Worm (Caenorhabditis elegans): ENCODE data around the gene srh-203.

DNA sequence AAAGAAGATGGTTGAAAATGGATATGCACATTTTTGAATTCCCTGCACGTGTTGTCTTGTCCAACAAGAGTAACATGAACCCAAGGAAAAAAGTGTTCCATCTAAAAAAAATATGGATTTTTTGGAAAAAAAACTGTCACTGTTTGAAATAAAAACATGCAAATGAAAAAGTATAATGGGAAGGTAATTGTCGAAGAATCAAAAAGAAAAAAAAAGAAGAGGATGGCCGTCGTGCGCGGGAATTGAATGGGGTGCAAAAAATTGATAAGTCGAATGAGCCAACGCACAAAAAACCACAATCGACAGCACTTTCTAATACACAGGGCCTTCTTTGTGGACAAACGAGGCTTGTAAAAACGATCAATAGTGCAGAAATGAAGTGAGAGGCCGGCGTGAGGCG, 37.6 kb upstream of the srh-203 start, which contains the start of gene fbxa-102:
- TF ChIP-seq elt-1 (tag; optimal IDR thresholded peaks at IDR 0.05) (no peak), unc-62 (GFP tag; optimal IDR thresholded peaks at IDR 0.05) (no peak), zag-1 (tag; optimal IDR thresholded peaks at IDR 0.05) (no peak), ceh-82 (tag; optimal IDR thresholded peaks at IDR 0.05) (no peak), mdl-1 (tag; optimal IDR thresholded peaks at IDR 0.05) (no peak), nhr-12 (tag; optimal IDR thresholded peaks at IDR 0.05) (no peak), aly-2 (tag; optimal IDR thresholded peaks at IDR 0.05) (no peak), egl-27 (tag; optimal IDR thresholded peaks at IDR 0.05) (no peak), ZK546.5 (tag; optimal IDR thresholded peaks at IDR 0.05) (no peak), lsy-2 (tag; optimal IDR thresholded peaks at IDR 0.05) (no peak), snpc-4 (tag; optimal IDR thresholded peaks at IDR 0.05) (no peak), skn-1 (tag; optimal IDR thresholded peaks at IDR 0.05) (no peak)
